Worm (Caenorhabditis elegans) whole organism, early embryonic: ENCODE data around the gene vha-20.

Source experiments
- B0310.2 ChIP-seq: sonication (generic microtip); optimal IDR thresholded peaks from 2 replicates; lab custom pipeline; 2016; ENCODE audit warnings: mild to moderate bottlenecking, missing genetic modification characterization, missing compliant biosample characterization
- F13C5.2 ChIP-seq: sonication (generic microtip); optimal IDR thresholded peaks from 2 replicates; lab custom pipeline; 2017; ENCODE audit warnings: mild to moderate bottlenecking, missing genetic modification characterization, inconsistent platforms, missing compliant biosample characterization
- aly-1 ChIP-seq: sonication (generic microtip); optimal IDR thresholded peaks from 2 replicates; lab custom pipeline; 2016; ENCODE audit warnings: missing genetic modification characterization, missing compliant biosample characterization
- ama-1 ChIP-seq: fragments of 150-350 bp; optimal IDR thresholded peaks from 2 replicates; lab custom pipeline; 2014
- ceh-13 ChIP-seq: fragments of 200-800 bp; sonication (Bioruptor generic); optimal IDR thresholded peaks from 2 replicates; lab custom pipeline; 2018; ENCODE audit warnings: mild to moderate bottlenecking, missing genetic modification characterization, missing compliant biosample characterization
- ceh-36 ChIP-seq: sonication (generic microtip); optimal IDR thresholded peaks from 2 replicates; lab custom pipeline; 2016; ENCODE audit warnings: missing genetic modification characterization, inconsistent platforms, missing compliant biosample characterization
- ets-7 ChIP-seq: sonication (generic microtip); optimal IDR thresholded peaks from 2 replicates; lab custom pipeline; 2016; ENCODE audit warnings: missing genotype, missing genetic modification characterization, missing compliant biosample characterization
- flt-1 ChIP-seq: fragments of 200-800 bp; sonication (Bioruptor generic); IDR thresholded peaks from 2 replicates; pipeline ENCODE4 v1.3.6; 2022; ENCODE audit warnings: missing genetic modification characterization, missing compliant biosample characterization
- hmbx-1 ChIP-seq: sonication (generic microtip); optimal IDR thresholded peaks from 2 replicates; lab custom pipeline; 2016; ENCODE audit warnings: mild to moderate bottlenecking, missing genetic modification characterization, missing compliant biosample characterization
- hmg-4 ChIP-seq: fragments of 200-800 bp; sonication (Bioruptor generic); optimal IDR thresholded peaks from 2 replicates; lab custom pipeline; 2018; ENCODE audit warnings: mild to moderate bottlenecking, missing genetic modification characterization, missing compliant biosample characterization
- hnd-1 ChIP-seq: sonication (generic microtip); optimal IDR thresholded peaks from 2 replicates; lab custom pipeline; 2016; ENCODE audit warnings: missing genetic modification characterization, missing compliant biosample characterization
- pes-1 ChIP-seq: fragments of 200-800 bp; sonication (Bioruptor generic); IDR thresholded peaks from 2 replicates; pipeline ENCODE4 v1.3.6; 2022; ENCODE audit warnings: missing genetic modification reagents, missing genetic modification characterization, missing compliant biosample characterization
- scrt-1 ChIP-seq: fragments of 200-800 bp; sonication (Bioruptor generic); IDR thresholded peaks from 2 replicates; pipeline ENCODE4 v1.3.6; 2022; ENCODE audit warnings: missing genetic modification characterization, missing compliant biosample characterization
- sea-1 ChIP-seq: fragments of 200-800 bp; sonication (Bioruptor generic); conservative IDR thresholded peaks from 2 replicates; pipeline ENCODE4 v1.3.6; 2022; ENCODE audit warnings: missing genetic modification characterization, missing compliant biosample characterization
- tbx-11 ChIP-seq: fragments of 200-800 bp; sonication (Bioruptor generic); IDR thresholded peaks from 2 replicates; pipeline ENCODE4 v1.3.6; 2022; ENCODE audit warnings: missing genetic modification characterization, missing compliant biosample characterization
- tbx-37 ChIP-seq: fragments of 200-800 bp; sonication (Bioruptor generic); conservative IDR thresholded peaks from 2 replicates; pipeline ENCODE4 v1.3.6; 2022; ENCODE audit warnings: missing genetic modification reagents, missing genetic modification characterization, missing compliant biosample characterization
- tra-4 ChIP-seq: sonication (generic microtip); optimal IDR thresholded peaks from 2 replicates; lab custom pipeline; 2017; ENCODE audit warnings: missing genetic modification characterization, missing compliant biosample characterization

vha-20 gene

ce11 chrX:14147400-14147799 is 16.9 kb downstream of the vha-20 start, which contains the start of gene akt-2:
Gene akt-2 (plus strand): TSS chrX:14147700.
- TF ChIP-seq hmbx-1 (tag; lab: Kevin White, UChicago) (no peak), ceh-13 (GFP tag; lab: Kevin White, UChicago) (no peak), ets-7 (tag; lab: Kevin White, UChicago) (no peak), pes-1 (GFP tag; lab: Robert Waterston, UW) (no peak), tbx-11 (GFP tag; lab: Robert Waterston, UW) (no peak), hnd-1 (tag; lab: Kevin White, UChicago) (no peak), aly-1 (tag; lab: Kevin White, UChicago) (no peak), scrt-1 (GFP tag; lab: Robert Waterston, UW) (no peak), tbx-37 (GFP tag; lab: Robert Waterston, UW) (no peak), ama-1 (lab: Kevin White, UChicago) (no peak), sea-1 (GFP tag; lab: Robert Waterston, UW) (no peak)

- no peak for TF ChIP-seq hnd-1 (tag; lab: Kevin White, UChicago)
- TF ChIP-seq scrt-1 (GFP tag; lab: Robert Waterston, UW), result no peak
- TF ChIP-seq ceh-13 (GFP tag; lab: Kevin White, UChicago), result no peak
- TF ChIP-seq tra-4 (tag; lab: Kevin White, UChicago), result no peak
- TF ChIP-seq hmg-4 (GFP tag; lab: Kevin White, UChicago), result no peak
- TF ChIP-seq ama-1 (lab: Kevin White, UChicago), result no peak
- TF ChIP-seq B0310.2, result no peak
- no peak for TF ChIP-seq tbx-11 (GFP tag; lab: Robert Waterston, UW)
- no peak for TF ChIP-seq ceh-36
- no peak for TF ChIP-seq tbx-37 (GFP tag; lab: Robert Waterston, UW)
- no peak for TF ChIP-seq pes-1 (GFP tag; lab: Robert Waterston, UW)
- TF ChIP-seq sea-1 (GFP tag; lab: Robert Waterston, UW), result no peak
- no peak for TF ChIP-seq ets-7 (tag; lab: Kevin White, UChicago)
- TF ChIP-seq F13C5.2 (tag; lab: Kevin White, UChicago), result no peak
- TF ChIP-seq hmbx-1 (tag; lab: Kevin White, UChicago), result no peak
- TF ChIP-seq aly-1 (tag; lab: Kevin White, UChicago), result no peak
- TF ChIP-seq flt-1 (GFP tag; lab: Robert Waterston, UW), result no peak
Measured at ce11 chrX:14146740-14147140, 17.6 kb downstream of the vha-20 start.

ce11 chrX:14145634-14146033 is 18.7 kb downstream of the vha-20 start:
- TF ChIP-seq B0310.2 (no peak), ets-7 (tag; lab: Kevin White, UChicago) (no peak), sea-1 (GFP tag; lab: Robert Waterston, UW) (no peak), tra-4 (tag; lab: Kevin White, UChicago) (no peak), scrt-1 (GFP tag; lab: Robert Waterston, UW) (no peak), ceh-13 (GFP tag; lab: Kevin White, UChicago) (no peak), flt-1 (GFP tag; lab: Robert Waterston, UW) (no peak), F13C5.2 (tag; lab: Kevin White, UChicago) (no peak), ceh-36 (no peak), hmg-4 (GFP tag; lab: Kevin White, UChicago) (no peak), tbx-37 (GFP tag; lab: Robert Waterston, UW) (no peak)

DNA sequence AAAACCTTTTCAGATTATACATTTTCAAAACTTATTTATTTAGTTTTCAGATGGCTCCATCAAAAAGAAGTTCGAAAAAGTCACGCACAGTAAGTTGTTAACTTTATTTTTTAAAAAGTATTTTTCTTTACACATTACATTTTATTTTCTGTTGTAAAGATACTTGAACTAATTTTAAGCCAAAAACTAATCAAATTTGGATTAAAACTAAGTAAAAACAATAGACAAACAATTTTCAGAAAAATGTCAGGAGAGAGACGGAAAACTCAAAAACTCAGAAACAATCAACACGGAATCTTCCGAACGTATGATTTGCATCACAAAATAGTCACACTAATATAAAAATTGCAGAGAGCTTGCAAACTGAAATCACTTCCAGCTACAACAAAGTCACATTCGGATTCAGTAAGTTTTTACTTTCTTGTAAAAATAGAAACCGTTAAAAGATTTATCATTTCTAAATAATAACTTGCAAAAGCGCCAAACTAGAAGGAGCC is 22.4 kb downstream of the vha-20 start, which contains the start of gene ceh-89:
Gene ceh-89 (plus strand): TSS at position 51 of the 497 bp plus-strand sequence.
- no peak for TF ChIP-seq ceh-13 (GFP tag; lab: Kevin White, UChicago)
- TF ChIP-seq tbx-37 (GFP tag; lab: Robert Waterston, UW), result no peak
- no peak for TF ChIP-seq ceh-36

DNA sequence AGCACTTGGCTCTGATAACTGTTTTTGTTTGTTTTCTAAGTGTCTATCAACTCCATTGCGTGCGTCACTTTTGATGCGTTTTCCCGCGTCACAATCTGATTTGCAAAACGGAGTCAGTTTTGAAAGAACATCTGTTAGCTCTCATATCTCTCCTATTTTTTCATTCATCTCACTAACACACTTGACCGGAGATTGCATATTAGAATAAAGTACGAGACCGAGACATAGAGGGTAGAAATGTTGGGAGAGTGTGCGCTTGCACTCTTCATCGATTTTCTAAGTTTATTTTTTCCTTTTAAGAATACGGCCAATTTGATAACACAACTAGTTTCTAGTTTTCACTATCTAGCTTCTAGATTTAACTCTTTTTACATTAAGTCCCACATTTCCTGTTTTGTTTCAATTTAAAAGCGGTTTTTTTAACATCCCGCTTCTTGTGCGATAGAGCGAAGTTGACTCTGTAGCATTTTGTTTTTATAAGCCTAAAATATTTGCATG is 22.9 kb downstream of the vha-20 start:
- TF ChIP-seq tbx-11 (GFP tag; lab: Robert Waterston, UW) (no peak), ceh-13 (GFP tag; lab: Kevin White, UChicago) (no peak), hmg-4 (GFP tag; lab: Kevin White, UChicago) (no peak), flt-1 (GFP tag; lab: Robert Waterston, UW) (no peak), tbx-37 (GFP tag; lab: Robert Waterston, UW) (no peak), hnd-1 (tag; lab: Kevin White, UChicago) (no peak), scrt-1 (GFP tag; lab: Robert Waterston, UW) (no peak), hmbx-1 (tag; lab: Kevin White, UChicago) (no peak), ets-7 (tag; lab: Kevin White, UChicago) (no peak), aly-1 (tag; lab: Kevin White, UChicago) (no peak), ama-1 (lab: Kevin White, UChicago) (no peak), ceh-36 (no peak), pes-1 (GFP tag; lab: Robert Waterston, UW) (no peak), tra-4 (tag; lab: Kevin White, UChicago) (no peak), B0310.2 (no peak)

ce11 chrX:14140040-14140439 is 24.3 kb downstream of the vha-20 start, which contains the start of gene nkat-1:
Gene nkat-1 (minus strand): TSS chrX:14140140.
- no peak for TF ChIP-seq pes-1 (GFP tag; lab: Robert Waterston, UW)
- no peak for TF ChIP-seq flt-1 (GFP tag; lab: Robert Waterston, UW)
- no peak for TF ChIP-seq tbx-37 (GFP tag; lab: Robert Waterston, UW)

- TF ChIP-seq pes-1 (GFP tag; lab: Robert Waterston, UW), result peak; percentile 67
- 0 out of 2 replicates have a peak, but pooled peaks have one; percentile 15 for TF ChIP-seq flt-1 (GFP tag; lab: Robert Waterston, UW)
- TF ChIP-seq scrt-1 (GFP tag; lab: Robert Waterston, UW), result 0 out of 2 replicates have a peak, but pooled peaks have one; percentile 38
Measured at ce11 chrX:14136795-14137194, 27.5 kb downstream of the vha-20 start.
